Worm (Caenorhabditis elegans) whole organism, midembryonic: Measurements from ENCODE around the gene suex-1.

Experiments used
- T22C8.4 ChIP-seq: fragments of 200-800 bp; sonication (Bioruptor generic); IDR thresholded peaks from 2 replicates; pipeline ENCODE4 v1.3.6; 2022; ENCODE audit warnings: missing genetic modification characterization, missing compliant biosample characterization
- flt-1 ChIP-seq: fragments of 200-800 bp; sonication (Bioruptor generic); IDR thresholded peaks from 2 replicates; pipeline ENCODE4 v1.3.6; 2022; ENCODE audit warnings: missing genetic modification characterization, missing compliant biosample characterization
- klf-2 ChIP-seq: fragments of 200-800 bp; sonication (Bioruptor generic); conservative IDR thresholded peaks from 2 replicates; pipeline ENCODE4 v1.3.6; 2022; ENCODE audit warnings: missing genetic modification reagents, missing genetic modification characterization, missing compliant biosample characterization
- ref-1 ChIP-seq: fragments of 200-800 bp; sonication (Bioruptor generic); conservative IDR thresholded peaks from 2 replicates; pipeline ENCODE4 v1.3.6; 2022; ENCODE audit warnings: missing genetic modification reagents, missing genetic modification characterization, missing compliant biosample characterization

DNA sequence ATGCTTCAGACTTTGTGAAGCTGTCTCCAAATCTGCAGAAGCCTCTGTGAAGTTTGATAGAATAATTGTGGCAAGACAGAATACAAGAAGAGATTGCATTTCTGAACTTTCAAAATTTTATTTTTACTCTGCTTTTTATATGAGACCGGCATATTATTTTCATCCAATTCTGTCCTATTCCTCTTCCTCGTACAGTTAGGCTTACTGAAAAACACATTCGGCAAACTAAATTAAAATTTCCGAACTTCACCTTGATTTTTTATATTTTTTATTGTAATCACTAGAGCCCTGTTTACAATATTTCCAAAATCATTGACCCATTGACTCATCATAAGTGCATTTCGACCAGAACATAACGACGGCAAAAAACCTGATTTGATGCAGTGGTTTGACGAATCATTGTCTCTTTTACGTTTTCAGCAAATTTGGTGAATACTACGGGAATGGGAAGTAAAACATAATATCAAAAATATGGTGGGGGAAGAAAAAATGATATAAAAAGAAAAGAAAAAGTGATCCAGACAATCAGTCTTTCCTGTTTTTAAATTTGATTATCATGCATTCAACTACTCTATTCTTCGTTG is at the start of gene suex-1, which contains the start of gene F12A10.9:
- TF ChIP-seq ref-1: no peak
- no peak for TF ChIP-seq T22C8.4 (GFP tag; lab: Robert Waterston, UW)
- no peak for TF ChIP-seq flt-1 (GFP tag; lab: Robert Waterston, UW)
- no peak for TF ChIP-seq klf-2 (GFP tag; lab: Robert Waterston, UW)
